Fruit fly (Drosophila melanogaster): ENCODE measurements around the gene CG11037.

dm6 chr3L:20918945-20919344 is 42.2 kb downstream of the CG11037 start:
- TF ChIP-seq ey (GFP tag; optimal IDR thresholded peaks at IDR 0.05) (no peak), CG32264 (GFP tag; optimal IDR thresholded peaks at IDR 0.05) (no peak), lola (GFP tag; optimal IDR thresholded peaks at IDR 0.05) (no peak)

Data from whole organism, wandering third instar larva.